Worm (Caenorhabditis elegans) whole organism, dauer: ENCODE data around the gene K08D10.11.
"Not testable (repeated sequence)": the region's sequence is repeated elsewhere in the genome, so short reads cannot be mapped to it uniquely, and the experiment has no call there.

Experiments
- unc-62 ChIP-seq: sonication (generic microtip); optimal IDR thresholded peaks from 2 replicates; lab custom pipeline; 2017; ENCODE audit warnings: missing biosample characterization, missing genetic modification reagents, missing genetic modification characterization

Gene K08D10.11

DNA sequence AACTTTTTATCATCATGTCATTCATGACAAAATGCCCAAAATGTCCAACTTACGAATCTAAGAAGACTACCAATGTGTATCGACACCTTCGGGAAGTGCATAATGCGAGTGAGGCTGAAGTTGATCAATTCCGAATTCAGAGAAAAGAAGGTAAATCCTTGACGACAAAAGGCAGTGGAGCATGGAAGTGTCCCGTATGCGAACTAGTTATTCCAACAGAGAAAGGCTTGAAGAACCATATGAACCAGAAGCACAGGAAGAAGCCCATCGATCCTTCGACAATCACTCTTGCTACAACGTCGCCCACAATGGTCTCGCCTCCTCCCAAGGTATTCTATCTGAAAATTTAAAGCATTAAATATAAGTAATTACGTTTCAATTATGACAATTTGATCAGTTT, at the start of gene K08D10.11:
Gene K08D10.11, minus strand, starts transcription at position 101 of the 400 bp plus-strand sequence.
- not testable (repeated sequence) for TF ChIP-seq unc-62 (GFP tag; lab: Kevin White, UChicago)

DNA sequence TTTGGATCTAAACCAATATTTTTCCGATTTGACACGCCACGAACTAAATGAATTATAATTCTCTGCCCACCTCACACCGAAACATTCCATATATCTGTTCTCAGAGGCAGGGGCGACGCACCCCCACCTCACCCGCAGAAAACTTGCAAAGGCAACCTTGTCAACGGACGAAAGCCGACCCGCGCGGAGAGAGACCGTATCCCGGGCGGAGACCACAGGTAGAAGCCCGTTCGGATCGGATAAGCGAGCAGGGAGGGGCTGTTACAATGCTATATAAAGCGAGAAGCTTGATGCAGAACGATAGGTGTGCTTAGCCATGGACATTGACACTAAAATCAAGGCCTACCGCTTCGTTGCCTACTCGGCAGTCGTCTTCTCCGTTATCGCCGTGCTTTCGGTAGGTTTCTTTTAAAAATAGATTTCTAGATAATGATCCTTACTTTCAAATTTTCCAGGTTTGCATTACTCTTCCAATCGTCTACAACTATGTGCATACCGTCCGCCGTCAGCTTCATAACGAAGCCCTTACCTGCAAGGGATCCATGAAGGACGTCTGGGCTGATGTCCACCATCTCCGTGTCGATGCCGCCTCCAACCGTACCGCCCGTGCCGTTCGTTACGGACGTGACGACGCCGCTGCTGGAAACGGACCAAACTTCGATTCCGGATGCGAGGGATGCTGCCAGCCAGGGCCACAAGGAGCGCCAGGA, 49.5 kb upstream of the K08D10.11 start, which contains the start of the genes zipt-2.2 and dpy-13:
Gene zipt-2.2, minus strand, starts transcription at position 51 of the 710 bp plus-strand sequence.
Gene dpy-13, plus strand, starts transcription at position 300 of the 710 bp plus-strand sequence.
- TF ChIP-seq unc-62 (GFP tag; lab: Kevin White, UChicago): no peak

DNA sequence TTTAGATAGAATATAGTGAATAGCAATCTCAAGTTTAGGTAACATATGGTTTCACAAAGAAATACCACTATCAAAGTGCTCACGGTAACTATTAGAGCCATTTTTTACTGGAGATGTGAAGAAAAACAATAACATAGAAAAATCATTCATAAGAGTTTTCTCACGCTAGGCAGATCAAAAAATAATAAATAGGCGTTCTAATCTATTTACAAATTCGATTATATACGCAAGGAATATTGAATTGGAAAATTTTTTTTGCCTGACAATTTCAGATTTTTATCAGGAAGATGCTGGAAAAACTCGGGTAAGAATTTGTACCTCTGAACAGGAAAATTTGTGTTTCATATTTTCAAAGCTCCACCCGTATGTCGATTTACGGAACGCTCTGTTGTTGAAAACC, 41.9 kb upstream of the K08D10.11 start, which contains the start of gene srbc-70:
Gene srbc-70, minus strand, starts transcription at position 101 of the 400 bp plus-strand sequence.
- TF ChIP-seq unc-62 (GFP tag; lab: Kevin White, UChicago): no peak

DNA sequence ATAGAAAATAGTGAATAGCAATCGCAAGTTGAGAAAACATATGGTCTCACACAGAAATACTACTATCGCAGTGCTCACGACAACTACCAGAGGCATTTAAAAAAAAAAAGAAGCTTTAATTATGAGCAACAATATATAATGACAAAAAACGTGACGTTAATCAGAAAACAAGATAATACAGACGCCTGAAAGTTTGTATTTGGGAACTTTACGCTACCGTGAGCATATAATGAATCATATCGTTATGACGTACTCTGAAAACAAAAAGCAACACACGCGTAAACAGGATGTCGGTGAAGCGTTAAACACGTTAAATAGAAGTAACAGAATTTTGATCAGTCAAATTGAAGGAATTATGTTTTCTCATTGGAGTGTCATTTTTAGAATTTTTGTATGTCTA, 39.9 kb upstream of the K08D10.11 start, which contains the start of gene srbc-71:
Gene srbc-71, minus strand, starts transcription at position 101 of the 400 bp plus-strand sequence.
- no peak for TF ChIP-seq unc-62 (GFP tag; lab: Kevin White, UChicago)

DNA sequence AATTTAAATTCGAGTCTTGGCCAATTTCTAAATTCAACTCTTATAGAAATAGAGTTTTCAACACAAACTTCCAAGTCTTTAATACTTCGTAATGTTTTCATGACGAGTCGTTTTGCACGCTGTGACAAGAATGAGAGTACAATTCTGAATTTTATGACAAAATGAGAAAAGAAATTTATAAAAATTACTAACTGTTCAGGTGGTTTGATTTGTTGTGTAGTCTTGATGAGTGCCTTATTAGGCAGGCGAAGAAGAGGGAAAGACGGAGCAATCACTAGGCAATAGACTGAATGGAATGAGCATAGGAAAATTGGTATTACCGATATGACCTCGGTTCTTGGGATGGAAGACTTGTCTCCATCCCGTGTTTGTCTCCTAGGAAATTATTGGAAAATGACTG, 34.0 kb upstream of the K08D10.11 start, which contains the start of gene F30B5.11:
Gene F30B5.11, minus strand, starts transcription at position 101 of the 400 bp plus-strand sequence.
- no peak for TF ChIP-seq unc-62 (GFP tag; lab: Kevin White, UChicago)

DNA sequence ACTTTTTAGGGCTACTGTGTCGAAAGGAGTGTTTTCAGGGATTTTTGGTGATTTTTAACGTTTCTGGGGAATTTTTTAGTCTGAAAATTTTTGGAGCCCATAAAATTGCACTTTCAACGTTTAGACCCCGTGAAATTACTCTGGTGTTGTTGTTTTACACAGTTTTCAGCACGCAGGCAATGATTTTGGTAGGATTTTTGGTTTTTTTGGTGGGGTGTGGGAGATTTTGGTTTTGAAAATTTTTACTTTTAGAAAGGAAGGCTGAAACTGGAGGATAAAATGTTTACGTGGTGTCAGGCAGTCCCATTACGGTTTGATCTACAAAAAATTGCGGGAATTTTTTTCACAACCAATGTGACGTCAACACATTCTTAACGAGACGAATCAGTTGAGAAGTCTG, 32.3 kb upstream of the K08D10.11 start:
- no peak for TF ChIP-seq unc-62 (GFP tag; lab: Kevin White, UChicago)

DNA sequence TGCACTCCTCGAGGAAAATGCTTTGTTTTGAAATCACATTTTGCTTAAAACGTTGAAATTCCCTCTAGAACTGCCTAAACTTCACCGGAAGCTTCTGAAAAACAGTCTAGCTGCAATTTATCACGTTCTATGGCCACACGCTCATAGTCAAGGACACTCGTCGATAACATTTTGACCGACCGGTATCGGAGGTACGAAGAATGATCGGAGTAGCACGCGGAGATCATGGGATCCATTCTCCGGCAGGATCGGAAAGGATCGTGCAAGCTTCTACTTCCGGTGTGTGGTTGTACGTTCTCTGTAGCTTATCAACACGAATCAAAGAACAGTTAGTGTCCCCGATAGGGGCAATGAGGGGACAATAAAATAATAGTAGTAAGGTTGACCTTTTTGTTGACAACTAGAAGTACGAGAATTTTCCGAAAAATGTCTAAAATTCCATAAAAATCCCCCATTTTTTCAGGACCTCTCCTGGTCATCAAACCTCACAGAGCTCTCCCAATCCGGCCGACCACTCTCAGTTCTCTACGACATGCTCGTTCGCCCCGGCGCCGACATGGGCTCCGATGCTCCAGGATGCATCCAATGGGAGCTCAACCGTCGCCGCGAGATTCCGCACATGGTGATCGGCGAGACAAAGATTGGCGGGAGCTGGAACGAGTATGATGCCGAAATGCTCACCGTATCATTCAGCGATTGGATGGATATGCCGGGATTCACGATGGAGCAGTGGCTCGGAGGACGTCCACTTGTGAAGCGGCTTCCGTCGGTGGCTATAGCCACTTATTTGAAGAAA, 30.3 kb upstream of the K08D10.11 start:
- TF ChIP-seq unc-62 (GFP tag; lab: Kevin White, UChicago): no peak

DNA sequence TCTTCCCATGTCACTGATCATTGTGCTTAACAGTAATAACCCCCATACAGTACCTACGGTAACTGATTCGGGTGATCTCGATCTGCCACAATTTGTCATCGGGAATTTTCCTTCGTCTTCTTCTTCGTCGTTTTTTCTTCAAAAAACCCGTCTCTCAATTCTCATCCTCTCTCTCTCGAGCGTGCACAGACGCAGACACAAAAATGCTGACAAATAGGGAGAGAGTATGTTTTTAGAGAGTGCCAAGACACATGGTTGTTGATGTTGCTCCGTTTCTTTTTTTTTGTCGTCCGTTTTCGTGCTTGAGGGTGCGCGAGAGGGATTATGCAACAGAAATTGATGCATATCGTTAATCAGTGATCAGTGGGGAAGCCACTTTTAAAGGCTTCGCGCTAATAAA, 29.4 kb upstream of the K08D10.11 start:
- no peak for TF ChIP-seq unc-62 (GFP tag; lab: Kevin White, UChicago)

DNA sequence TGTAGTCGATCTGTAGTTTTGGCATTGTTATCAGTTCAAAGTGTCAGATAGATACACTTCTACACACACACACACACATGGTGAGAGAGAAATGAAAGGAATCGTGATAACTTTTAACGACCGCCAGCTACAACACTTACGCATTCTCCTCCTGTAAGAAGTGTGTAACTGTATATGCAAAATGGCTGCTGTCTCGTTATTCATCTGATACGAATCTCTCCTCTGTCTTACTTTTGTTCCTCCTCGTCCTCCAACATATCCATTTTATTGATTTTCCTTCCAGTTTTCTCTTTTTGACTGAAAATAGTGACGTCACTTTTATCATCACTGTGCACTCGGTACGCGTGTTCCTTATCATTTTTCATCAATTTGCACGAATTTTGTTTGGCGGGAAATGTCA, 26.7 kb upstream of the K08D10.11 start:
- TF ChIP-seq unc-62 (GFP tag; lab: Kevin White, UChicago): no peak

DNA sequence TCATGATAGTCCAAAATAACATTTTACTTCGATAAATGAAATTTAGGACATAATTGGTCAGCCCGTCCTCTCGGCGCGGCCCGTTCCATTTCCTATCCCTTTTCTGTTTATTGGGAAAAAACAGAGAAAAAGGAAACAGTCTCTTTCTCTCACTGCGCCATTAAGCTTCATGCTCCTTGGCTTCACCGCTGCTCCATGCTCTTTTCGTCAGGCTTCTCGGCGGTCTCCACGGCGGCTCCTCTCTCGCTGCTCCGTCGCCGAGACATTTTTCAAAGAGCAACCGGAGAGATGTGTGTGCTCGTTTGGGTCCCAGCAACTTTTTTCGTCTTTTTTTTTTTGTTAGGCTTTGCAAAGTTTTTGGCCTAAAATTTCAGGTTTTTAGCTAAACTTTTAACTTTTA, 24.9 kb upstream of the K08D10.11 start:
- no peak for TF ChIP-seq unc-62 (GFP tag; lab: Kevin White, UChicago)

DNA sequence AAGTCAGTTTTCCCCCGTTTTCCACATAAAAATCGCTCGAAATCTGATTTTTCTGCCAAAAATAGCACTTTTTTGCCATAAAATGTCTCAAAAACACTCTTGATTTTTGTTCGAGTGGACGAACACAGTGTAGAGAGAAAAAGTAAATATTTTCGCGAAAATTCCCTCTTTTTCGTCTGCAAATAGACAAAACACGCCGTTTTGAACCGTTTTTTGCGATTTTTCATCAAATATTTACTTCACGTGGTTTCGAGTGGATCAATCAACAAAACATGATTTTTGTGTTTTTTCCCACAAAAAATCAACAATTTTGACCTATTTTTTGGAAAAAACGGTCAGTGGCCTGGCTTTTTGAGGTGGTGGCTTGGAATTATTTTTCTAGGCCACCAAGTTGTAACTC, 23.1 kb upstream of the K08D10.11 start:
- TF ChIP-seq unc-62 (GFP tag; lab: Kevin White, UChicago): no peak

DNA sequence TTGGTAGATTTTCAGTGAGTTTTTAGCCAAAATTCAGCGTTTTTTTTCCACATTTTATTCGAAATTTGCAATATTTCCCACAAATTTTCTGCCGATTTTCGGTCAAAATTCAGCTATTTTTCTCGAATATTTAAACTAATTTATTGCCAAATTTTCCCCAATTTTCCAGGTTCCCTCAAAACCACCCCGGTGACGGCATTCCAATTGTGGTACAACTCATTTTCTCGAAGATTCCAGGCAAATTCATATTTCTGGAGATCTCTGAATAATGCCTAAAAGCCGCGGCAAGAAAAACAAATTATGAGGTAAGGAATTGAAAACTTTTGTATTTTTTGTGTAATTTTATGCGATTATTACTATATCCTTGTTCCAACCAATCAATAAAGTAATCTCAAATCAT, 21.1 kb upstream of the K08D10.11 start, which contains the start of gene osgn-1:
Gene osgn-1, plus strand, starts transcription at position 301 of the 400 bp plus-strand sequence.
- no peak for TF ChIP-seq unc-62 (GFP tag; lab: Kevin White, UChicago)

DNA sequence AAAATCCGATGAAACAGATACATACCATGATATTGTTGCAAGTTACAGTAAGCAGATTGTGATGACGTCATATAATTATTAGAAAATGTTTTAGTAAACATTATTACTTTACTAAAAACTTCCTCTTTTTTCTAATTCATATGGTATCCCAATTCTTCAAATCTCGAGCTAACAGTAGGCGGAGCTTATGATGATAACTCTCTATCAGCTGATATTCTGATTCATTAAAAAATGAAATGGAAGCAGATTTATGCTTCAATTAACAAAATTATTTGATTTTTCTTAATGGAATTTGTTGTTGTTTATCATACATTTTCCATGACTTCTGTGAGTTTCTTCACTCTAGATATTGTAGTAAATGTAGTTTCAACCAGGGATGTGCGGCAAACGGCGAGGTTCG, 18.3 kb upstream of the K08D10.11 start, which contains the start of gene pax-2:
Gene pax-2, minus strand, starts transcription at position 101 of the 400 bp plus-strand sequence.
- TF ChIP-seq unc-62 (GFP tag; lab: Kevin White, UChicago): no peak

DNA sequence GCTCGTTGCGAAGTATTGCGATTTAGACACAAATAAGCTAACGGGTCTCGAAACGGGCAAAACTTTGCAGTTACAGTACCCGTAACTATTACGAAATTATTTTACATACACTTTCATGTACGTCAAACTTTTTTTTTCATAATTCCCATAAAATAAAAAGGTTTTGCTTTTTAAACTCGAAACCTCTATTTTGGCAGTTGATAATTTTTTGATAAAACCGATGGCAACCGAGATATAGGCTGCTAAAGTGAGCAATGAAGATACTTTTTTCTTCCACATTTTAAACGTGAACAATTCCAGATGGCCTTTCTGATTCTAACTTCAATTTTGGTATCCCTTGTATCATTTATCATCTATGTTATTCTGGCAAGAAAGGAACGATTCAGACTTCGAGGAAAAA, 11.2 kb upstream of the K08D10.11 start, which contains the start of gene cyp-25A6:
Gene cyp-25A6, plus strand, starts transcription at position 301 of the 400 bp plus-strand sequence.
- not testable (repeated sequence) for TF ChIP-seq unc-62 (GFP tag; lab: Kevin White, UChicago)

DNA sequence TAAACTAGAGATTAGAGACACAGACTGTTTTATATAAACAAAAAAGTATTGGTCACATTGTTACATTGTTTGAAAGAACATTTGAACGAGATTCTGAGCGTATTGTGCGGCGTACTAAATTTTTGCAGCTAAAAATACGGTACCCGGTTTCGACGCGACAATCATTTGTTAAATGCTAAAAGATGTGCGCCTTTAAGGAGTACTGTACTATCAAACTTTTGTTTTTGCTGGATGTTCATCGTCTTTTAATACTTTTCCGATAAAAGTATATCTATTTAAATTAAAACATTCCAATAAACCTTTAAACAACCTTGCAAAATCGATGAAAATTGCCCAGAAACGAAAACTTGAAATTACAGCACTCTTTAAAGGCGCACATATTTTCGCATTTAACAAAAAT, 10.7 kb upstream of the K08D10.11 start, which contains the start of gene K06B9.6:
Gene K06B9.6, minus strand, starts transcription at position 101 of the 400 bp plus-strand sequence.
- not testable (repeated sequence) for TF ChIP-seq unc-62 (GFP tag; lab: Kevin White, UChicago)

DNA sequence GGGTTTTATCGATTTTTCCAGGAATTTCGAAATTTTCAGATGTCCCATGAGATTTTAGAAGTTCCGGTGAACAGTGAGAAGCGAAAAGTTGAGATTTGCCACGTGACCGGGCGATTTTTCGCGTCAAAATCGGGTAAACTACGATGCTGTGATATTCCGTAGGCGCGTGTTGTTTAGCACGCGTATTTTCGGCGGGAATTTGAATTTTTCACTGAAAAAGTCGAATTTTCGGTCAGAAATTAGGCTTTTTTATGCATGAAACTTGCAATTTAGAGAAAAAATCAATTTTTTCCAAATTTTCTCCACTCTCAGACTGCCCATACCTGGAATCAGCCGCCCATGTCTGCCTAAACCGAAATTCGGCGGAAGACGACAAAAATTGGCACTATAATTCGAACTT, 7.6 kb downstream of the K08D10.11 start, which contains the start of gene tsen-34:
Gene tsen-34, plus strand, starts transcription at position 34 of the 400 bp plus-strand sequence.
- no peak for TF ChIP-seq unc-62 (GFP tag; lab: Kevin White, UChicago)
